Fruit fly (Drosophila melanogaster) whole organism, embryonic: ENCODE measurements around the gene frj.

Experiments used
- Abd-B ChIP-seq: fragments of 200-800 bp; sonication (Bioruptor generic); optimal IDR thresholded peaks from 2 replicates; lab custom pipeline; 2018; ENCODE audit warnings: missing biosample characterization, mild to moderate bottlenecking, missing genetic modification characterization, moderate library complexity
- CG13287 ChIP-seq: fragments of 200-800 bp; sonication (Bioruptor generic); IDR thresholded peaks from 2 replicates; pipeline ENCODE4 v1.3.6; 2022; ENCODE audit warnings: missing biosample characterization, missing genetic modification characterization; ENCODE audit not compliant: partially characterized antibody
- CG14860 ChIP-seq: fragments of 200-800 bp; sonication (Bioruptor generic); IDR thresholded peaks from 3 replicates; pipeline ENCODE4 v1.3.6; 2022; ENCODE audit warnings: missing biosample characterization, missing genetic modification characterization; ENCODE audit not compliant: partially characterized antibody
- CG15479 ChIP-seq: fragments of 200-800 bp; sonication (Bioruptor generic); optimal IDR thresholded peaks from 3 replicates; lab custom pipeline; 2019; ENCODE audit warnings: missing biosample characterization, mild to moderate bottlenecking, missing genetic modification characterization, moderate library complexity
- CG17568 ChIP-seq: fragments of 200-800 bp; sonication (Bioruptor generic); optimal IDR thresholded peaks from 2 replicates; lab custom pipeline; 2018; ENCODE audit warnings: missing biosample characterization, mild to moderate bottlenecking, missing genetic modification characterization, moderate library complexity
- CG1832 ChIP-seq: fragments of 200-800 bp; sonication (Bioruptor generic); optimal IDR thresholded peaks from 2 replicates; lab custom pipeline; 2017; ENCODE audit warnings: missing biosample characterization, mild to moderate bottlenecking, missing genetic modification characterization, inconsistent platforms
- CG2199 ChIP-seq: fragments of 200-800 bp; sonication (Bioruptor generic); IDR thresholded peaks from 3 replicates; pipeline ENCODE4 v1.3.6; 2022; ENCODE audit warnings: missing biosample characterization, missing genetic modification characterization
- CG30431 ChIP-seq: fragments of 200-800 bp; sonication (Bioruptor generic); optimal IDR thresholded peaks from 2 replicates; lab custom pipeline; 2017; ENCODE audit warnings: missing biosample characterization, missing genetic modification characterization
- CG32772 ChIP-seq: fragments of 200-800 bp; sonication (Bioruptor generic); IDR thresholded peaks from 2 replicates; pipeline ENCODE4 v1.3.6; 2022; ENCODE audit warnings: missing biosample characterization, missing genetic modification characterization
- CG5180 ChIP-seq: fragments of 200-800 bp; sonication (Bioruptor generic); optimal IDR thresholded peaks from 3 replicates; lab custom pipeline; 2017; ENCODE audit warnings: missing biosample characterization, missing genetic modification characterization, mild to moderate bottlenecking, moderate library complexity, missing genetic modification reagents
- CG7928 ChIP-seq: fragments of 200-800 bp; sonication (Bioruptor generic); optimal IDR thresholded peaks from 2 replicates; lab custom pipeline; 2017; ENCODE audit warnings: missing biosample characterization, mild to moderate bottlenecking, missing genetic modification characterization
- CG8089 ChIP-seq: fragments of 200-800 bp; sonication (Bioruptor generic); optimal IDR thresholded peaks from 3 replicates; lab custom pipeline; 2016; ENCODE audit warnings: missing biosample characterization, missing genetic modification characterization
- D19A ChIP-seq: fragments of 200-800 bp; optimal IDR thresholded peaks from 3 replicates; lab custom pipeline; 2019; ENCODE audit warnings: missing biosample characterization, mild to moderate bottlenecking, missing genetic modification characterization, moderate library complexity
- D19B ChIP-seq: fragments of 200-800 bp; sonication (Bioruptor generic); optimal IDR thresholded peaks from 2 replicates; lab custom pipeline; 2017; ENCODE audit warnings: missing biosample characterization, mild to moderate bottlenecking, missing genetic modification characterization
- Deaf1 ChIP-seq: fragments of 200-800 bp; optimal IDR thresholded peaks from 3 replicates; lab custom pipeline; 2019; ENCODE audit warnings: missing biosample characterization, mild to moderate bottlenecking, missing genetic modification characterization, moderate library complexity
- ERR ChIP-seq: fragments of 200-800 bp; sonication (Bioruptor generic); optimal IDR thresholded peaks from 2 replicates; lab custom pipeline; 2016; ENCODE audit warnings: missing biosample characterization, missing genetic modification characterization
- Fer2 ChIP-seq: fragments of 200-800 bp; sonication (Bioruptor generic); optimal IDR thresholded peaks from 2 replicates; lab custom pipeline; 2018; ENCODE audit warnings: missing biosample characterization, mild to moderate bottlenecking, missing genetic modification characterization, moderate library complexity
- Hey ChIP-seq: fragments of 200-800 bp; sonication (Bioruptor generic); optimal IDR thresholded peaks from 3 replicates; lab custom pipeline; 2018; ENCODE audit warnings: missing biosample characterization, mild to moderate bottlenecking, missing genetic modification characterization
- Hr78 ChIP-seq, 2 experiments: fragments of 200-800 bp in 1 of 2; fragments of >200 bp in 1 of 2; sonication (Bioruptor generic) in 1 of 2; optimal IDR thresholded peaks; 2 replicates each; lab custom pipeline; 2017 to 2019; ENCODE audit warnings: missing biosample characterization in 2 of 2, missing genetic modification characterization in 2 of 2, mild to moderate bottlenecking in 1 of 2, moderate library complexity in 1 of 2
- Jarid2 ChIP-seq: fragments of 200-800 bp; sonication (Bioruptor generic); optimal IDR thresholded peaks from 3 replicates; lab custom pipeline; 2017; ENCODE audit warnings: mild to moderate bottlenecking, missing biosample characterization, missing genetic modification reagents, missing genetic modification characterization
- Meics ChIP-seq: fragments of 200-800 bp; sonication (Bioruptor generic); optimal IDR thresholded peaks from 2 replicates; lab custom pipeline; 2017; ENCODE audit warnings: missing biosample characterization, mild to moderate bottlenecking, missing genetic modification characterization
- Optix ChIP-seq: fragments of 200-800 bp; sonication (Bioruptor generic); IDR thresholded peaks from 3 replicates; pipeline ENCODE4 v1.3.6; 2022; ENCODE audit warnings: missing biosample characterization, missing genetic modification characterization
- Six4 ChIP-seq: fragments of 200-800 bp; sonication (Bioruptor generic); optimal IDR thresholded peaks from 2 replicates; lab custom pipeline; 2016; ENCODE audit warnings: missing biosample characterization, missing genetic modification characterization
- Sry-β ChIP-seq: fragments of 200-800 bp; sonication (Bioruptor generic); optimal IDR thresholded peaks from 2 replicates; lab custom pipeline; 2018; ENCODE audit warnings: missing biosample characterization, mild to moderate bottlenecking, missing genetic modification characterization, moderate library complexity
- amos ChIP-seq: fragments of 200-800 bp; sonication (Bioruptor generic); IDR thresholded peaks from 2 replicates; pipeline ENCODE4 v1.3.6; 2022; ENCODE audit warnings: missing biosample characterization, missing genetic modification characterization; ENCODE audit not compliant: partially characterized antibody
- ap ChIP-seq: fragments of 200-800 bp; sonication (Bioruptor generic); IDR thresholded peaks from 2 replicates; pipeline ENCODE4 v1.3.6; 2022; ENCODE audit warnings: missing biosample characterization, missing genetic modification characterization
- az2 ChIP-seq: fragments of 200-800 bp; sonication (Bioruptor generic); optimal IDR thresholded peaks from 3 replicates; lab custom pipeline; 2016; ENCODE audit warnings: missing biosample characterization, missing genetic modification characterization
- chinmo ChIP-seq: fragments of 200-800 bp; sonication (Bioruptor generic); IDR thresholded peaks from 4 replicates; pipeline ENCODE4 v1.3.6; 2022; ENCODE audit warnings: missing biosample characterization, missing genetic modification characterization; ENCODE audit not compliant: partially characterized antibody
- ci ChIP-seq: fragments of 200-800 bp; sonication (Bioruptor generic); IDR thresholded peaks from 3 replicates; pipeline ENCODE4 v1.3.6; 2022; ENCODE audit warnings: missing biosample characterization, missing genetic modification characterization
- crp ChIP-seq, 2 experiments: fragments of 200-800 bp; sonication (Bioruptor generic); optimal IDR thresholded peaks; 2 replicates in 1 of 2; 3 replicates in 1 of 2; lab custom pipeline; 2017; ENCODE audit warnings: missing biosample characterization in 2 of 2, missing genetic modification characterization in 2 of 2, mild to moderate bottlenecking in 1 of 2, moderate library complexity in 1 of 2
- exex ChIP-seq: fragments of 200-800 bp; sonication (Bioruptor generic); optimal IDR thresholded peaks from 4 replicates; lab custom pipeline; 2018; ENCODE audit warnings: missing biosample characterization, mild to moderate bottlenecking, missing genetic modification characterization, moderate library complexity
- gcm2 ChIP-seq: fragments of 200-800 bp; sonication (Bioruptor generic); optimal IDR thresholded peaks from 2 replicates; lab custom pipeline; 2016; ENCODE audit warnings: missing biosample characterization, missing genetic modification characterization
- jing ChIP-seq: fragments of 200-800 bp; sonication (Bioruptor generic); optimal IDR thresholded peaks from 2 replicates; lab custom pipeline; 2018; ENCODE audit warnings: missing biosample characterization, mild to moderate bottlenecking, missing genetic modification characterization
- mirr ChIP-seq: fragments of 200-800 bp; sonication (Bioruptor generic); optimal IDR thresholded peaks from 3 replicates; lab custom pipeline; 2018; ENCODE audit warnings: missing biosample characterization, mild to moderate bottlenecking, missing genetic modification characterization
- pan ChIP-seq, 4 experiments: fragments of >200 bp in 3 of 4; fragments of 200-800 bp in 1 of 4; sonication (Bioruptor generic) in 1 of 4; optimal IDR thresholded peaks in 3 of 4; IDR thresholded peaks in 1 of 4; 2 replicates each; pipeline versions ENCODE4 v1.3.6 to Lab custom; 2017 to 2022; ENCODE audit warnings: missing biosample characterization in 2 of 4, missing genetic modification characterization in 2 of 4, mixed read lengths in 1 of 4
- run ChIP-seq: fragments of 200-800 bp; sonication (Bioruptor generic); optimal IDR thresholded peaks from 3 replicates; lab custom pipeline; 2018; ENCODE audit warnings: missing biosample characterization, mild to moderate bottlenecking, missing genetic modification characterization
- twi ChIP-seq: fragments of 200-800 bp; optimal IDR thresholded peaks from 2 replicates; lab custom pipeline; 2019; ENCODE audit warnings: missing biosample characterization, mild to moderate bottlenecking, missing genetic modification characterization, moderate library complexity
- usp ChIP-seq: fragments of >200 bp; optimal IDR thresholded peaks from 2 replicates; lab custom pipeline; 2017; ENCODE audit warnings: missing biosample characterization, missing genetic modification characterization

The frj gene

dm6 chr2L:6411089-6411757 lies 44.6 kb upstream of the frj start, which contains the start of gene DIP-epsilon:
Gene DIP-epsilon (minus strand): TSS chr2L:6411326.
- TF ChIP-seq amos (GFP tag; lab: Robert Waterston, UW) (peak; percentile 19; the same call in 1 of the 2 replicates), Hey (tag; lab: Kevin White, UChicago) (no peak), CG17568 (GFP tag; lab: Kevin White, UChicago) (no peak), az2 (GFP tag; lab: Kevin White, UChicago) (no peak), D19A (no peak), CG15479 (GFP tag; lab: Kevin White, UChicago) (peak; percentile 16), CG32772 (no peak), Fer2 (tag; lab: Kevin White, UChicago) (no peak), CG7928 (GFP tag; lab: Kevin White, UChicago) (no peak), Six4 (no peak), gcm2 (GFP tag; lab: Kevin White, UChicago) (no peak), CG8089 (GFP tag; lab: Kevin White, UChicago) (no peak), Optix (GFP tag; lab: Robert Waterston, UW) (0 out of 3 replicates have a peak, but pooled peaks have one; percentile 16), CG13287 (GFP tag; lab: Robert Waterston, UW) (peak; percentile 24; the same call in 1 of the 2 replicates), Abd-B (GFP tag; lab: Kevin White, UChicago) (no peak), twi (tag; lab: Kevin White, UChicago) (peak; percentile 76), Sry-β (no peak), ERR (GFP tag; lab: Kevin White, UChicago) (no peak), mirr (GFP tag; lab: Kevin White, UChicago) (peak; percentile 11), CG2199 (GFP tag; lab: Robert Waterston, UW) (0 out of 3 replicates have a peak, but pooled peaks have one; percentile 64), usp (no peak), CG5180 (GFP tag; lab: Kevin White, UChicago) (peak; percentile 47), Deaf1 (peak; percentile 99), Jarid2 (GFP tag; lab: Kevin White, UChicago) (peak; percentile 90), exex (tag; lab: Kevin White, UChicago) (no peak), CG1832 (GFP tag; lab: Kevin White, UChicago) (no peak), pan (optimal IDR thresholded peaks at IDR 0.05; lab: Kevin White, UChicago) (no peak), pan (GFP tag; optimal IDR thresholded peaks at IDR 0.05 in 1 of 2, IDR thresholded peaks at IDR 0.05 in 1 of 2) (peak in 1 of 2 experiments; percentile 30), Hr78 (GFP tag; optimal IDR thresholded peaks at IDR 0.05; lab: Kevin White, UChicago) (peak in 1 of 2 experiments; percentile 63), run (tag; lab: Kevin White, UChicago) (peak; percentile 48), chinmo (GFP tag; lab: Robert Waterston, UW) (0 out of 4 replicates have a peak, but pooled peaks have one; percentile 18), ci (GFP tag; lab: Robert Waterston, UW) (peak; percentile 23; the same call in 1 of the 3 replicates), D19B (no peak), CG30431 (no peak), jing (GFP tag; lab: Kevin White, UChicago) (peak; percentile 16), CG14860 (GFP tag; lab: Robert Waterston, UW) (no peak)

dm6 chr2L:6411953-6412352 lies 43.9 kb upstream of the frj start, which contains the start of gene CG13982:
Gene CG13982 (plus strand): TSS chr2L:6412315.
- TF ChIP-seq Meics (GFP tag; lab: Kevin White, UChicago) (peak; percentile 7), crp (GFP tag; optimal IDR thresholded peaks at IDR 0.05; lab: Kevin White, UChicago) (peak in 1 of 2 experiments; percentile 25), ap (no peak)
